Worm (Caenorhabditis elegans): ENCODE measurements around the gene ugt-13.

ugt-13 gene

DNA sequence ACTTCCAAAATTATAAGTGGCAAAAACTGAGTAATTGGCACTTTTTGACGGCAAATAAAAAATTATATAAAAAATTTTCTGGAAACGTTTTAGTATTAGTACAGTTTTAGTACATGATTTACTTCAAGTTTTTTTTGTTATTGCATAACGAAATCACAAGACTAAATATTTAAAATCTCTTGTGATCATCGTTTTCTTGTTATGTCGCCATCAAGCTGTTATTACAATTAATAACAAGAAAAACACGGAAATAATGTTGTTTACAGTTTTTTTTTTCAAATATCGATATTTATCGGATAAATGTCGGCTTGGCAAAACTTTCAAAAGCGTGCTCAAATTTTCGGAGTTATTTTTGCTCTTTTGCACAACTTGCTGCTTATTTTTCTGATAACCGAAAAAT lies 40.0 kb downstream of the ugt-13 start, which contains the start of gene str-209:
str-209 (plus strand) TSS at position 301 of the 400 bp plus-strand sequence.
- TF ChIP-seq lsy-27 (tag; optimal IDR thresholded peaks at IDR 0.05; ENCODE audit: borderline replicate concordance, insufficient read depth) (no peak), C17E4.6 (GFP tag; IDR thresholded peaks at IDR 0.05) (no peak), hrde-1 (tag; optimal IDR thresholded peaks at IDR 0.05; ENCODE audit: borderline replicate concordance) (no peak), Y56A3A.18 (GFP tag; IDR thresholded peaks at IDR 0.05) (no peak), madf-6 (GFP tag; IDR thresholded peaks at IDR 0.05) (no peak), T07F8.4 (tag; optimal IDR thresholded peaks at IDR 0.05) (no peak), hlh-26 (GFP tag; conservative IDR thresholded peaks at IDR 0.05) (no peak), sptf-2 (GFP tag; optimal IDR thresholded peaks at IDR 0.05) (no peak), snpc-1.3 (tag; optimal IDR thresholded peaks at IDR 0.05; ENCODE audit: insufficient read depth) (no peak), unc-62 (GFP tag; optimal IDR thresholded peaks at IDR 0.05) (no peak), chd-7 (tag; optimal IDR thresholded peaks at IDR 0.05) (no peak), rcor-1 (GFP tag; IDR thresholded peaks at IDR 0.05) (no peak), ccch-3 (GFP tag; optimal IDR thresholded peaks at IDR 0.05) (no peak)

DNA sequence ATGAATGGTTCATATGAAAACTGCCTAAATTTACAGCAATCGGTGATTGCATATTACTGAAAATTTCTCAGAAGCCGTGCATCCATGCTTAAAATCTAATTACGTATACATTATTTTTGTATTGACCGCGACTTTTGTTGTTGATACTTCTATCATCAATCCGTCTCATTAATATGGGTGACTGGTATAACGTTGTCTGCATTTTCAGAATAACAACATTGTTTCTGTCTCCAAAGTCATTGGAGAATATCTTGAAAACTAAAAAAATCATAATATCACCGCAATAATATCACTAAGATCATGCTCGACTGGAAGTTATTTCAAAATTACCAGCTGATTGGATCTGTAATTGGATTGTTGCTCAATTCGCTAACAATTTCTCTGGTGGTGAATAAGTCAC lies 42.8 kb downstream of the ugt-13 start, which contains the start of gene str-207:
str-207 (plus strand) TSS at position 301 of the 400 bp plus-strand sequence.
- TF ChIP-seq dox-1 (GFP tag; IDR thresholded peaks at IDR 0.05): no peak
- no peak for TF ChIP-seq ets-4 (GFP tag; optimal IDR thresholded peaks at IDR 0.05)
- TF ChIP-seq ztf-26 (tag; optimal IDR thresholded peaks at IDR 0.05): no peak
- TF ChIP-seq madf-10 (tag; optimal IDR thresholded peaks at IDR 0.05): no peak
- no peak for TF ChIP-seq hmg-20 (GFP tag; IDR thresholded peaks at IDR 0.05)
- no peak for TF ChIP-seq F57C9.4 (tag; optimal IDR thresholded peaks at IDR 0.05)
- TF ChIP-seq ama-1 (optimal IDR thresholded peaks at IDR 0.05): no peak
- TF ChIP-seq ama-1 (GFP tag; optimal IDR thresholded peaks at IDR 0.05): no peak
- TF ChIP-seq aptf-2 (GFP tag; conservative IDR thresholded peaks at IDR 0.05): no peak
- TF ChIP-seq ceh-100 (GFP tag; IDR thresholded peaks at IDR 0.05): no peak

DNA sequence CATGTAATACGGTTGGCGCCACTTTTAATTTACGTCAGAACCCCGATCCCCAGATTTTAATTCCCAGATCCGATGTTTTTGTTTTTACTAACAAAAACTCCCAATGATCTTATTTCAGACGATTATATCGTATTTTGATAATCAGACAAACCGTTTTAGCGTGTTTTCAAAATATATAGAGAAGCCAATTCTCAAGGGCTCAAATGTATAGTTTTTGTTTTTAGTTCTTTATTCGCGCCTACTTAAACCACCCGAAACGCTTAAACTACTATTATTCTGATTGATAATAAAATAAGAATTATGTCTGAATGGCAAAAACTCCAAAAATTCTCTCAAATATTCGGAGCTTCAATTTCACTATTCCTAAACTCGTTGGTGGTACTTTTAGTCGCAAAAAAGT lies 47.8 kb downstream of the ugt-13 start, which contains the start of gene str-208:
str-208 (plus strand) TSS at position 301 of the 400 bp plus-strand sequence.
- TF ChIP-seq F10E7.11 (tag; optimal IDR thresholded peaks at IDR 0.05): no peak
- no peak for TF ChIP-seq hlh-12 (tag; optimal IDR thresholded peaks at IDR 0.05)
- no peak for TF ChIP-seq lin-35 (GFP tag; optimal IDR thresholded peaks at IDR 0.05)
- TF ChIP-seq repo-1 (tag; optimal IDR thresholded peaks at IDR 0.05): no peak
- TF ChIP-seq xnd-1 (tag; optimal IDR thresholded peaks at IDR 0.05): no peak
- no peak for TF ChIP-seq pbrm-1 (GFP tag; IDR thresholded peaks at IDR 0.05)

DNA sequence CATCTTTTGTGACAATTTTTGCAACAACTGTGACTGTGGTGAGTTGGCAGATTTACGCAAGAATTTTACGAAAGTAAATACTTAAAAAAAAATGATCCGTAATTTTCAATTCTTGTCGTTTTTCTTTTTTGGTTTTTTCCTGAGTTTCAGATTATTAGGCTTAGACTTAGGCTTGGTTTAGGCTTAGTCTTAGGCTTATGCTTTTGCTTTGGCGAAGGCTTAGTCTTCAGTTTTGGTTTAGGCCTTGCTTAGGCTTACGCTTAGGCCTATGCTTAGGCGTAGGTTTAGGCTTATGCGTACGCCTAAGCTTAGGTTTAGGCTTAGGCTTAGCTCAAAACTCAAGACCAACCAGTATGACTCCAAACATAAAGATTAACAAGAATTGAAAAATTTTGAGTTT lies 48.9 kb downstream of the ugt-13 start:
- TF ChIP-seq mxl-1 (tag; optimal IDR thresholded peaks at IDR 0.05) (no peak), ztf-25 (GFP tag; IDR thresholded peaks at IDR 0.05) (no peak), Y95B8A.8 (GFP tag; IDR thresholded peaks at IDR 0.05) (no peak), ztf-22 (GFP tag; optimal IDR thresholded peaks at IDR 0.05) (no peak), snpc-1.3 (tag; optimal IDR thresholded peaks at IDR 0.05; ENCODE audit: insufficient read depth) (no peak)

DNA sequence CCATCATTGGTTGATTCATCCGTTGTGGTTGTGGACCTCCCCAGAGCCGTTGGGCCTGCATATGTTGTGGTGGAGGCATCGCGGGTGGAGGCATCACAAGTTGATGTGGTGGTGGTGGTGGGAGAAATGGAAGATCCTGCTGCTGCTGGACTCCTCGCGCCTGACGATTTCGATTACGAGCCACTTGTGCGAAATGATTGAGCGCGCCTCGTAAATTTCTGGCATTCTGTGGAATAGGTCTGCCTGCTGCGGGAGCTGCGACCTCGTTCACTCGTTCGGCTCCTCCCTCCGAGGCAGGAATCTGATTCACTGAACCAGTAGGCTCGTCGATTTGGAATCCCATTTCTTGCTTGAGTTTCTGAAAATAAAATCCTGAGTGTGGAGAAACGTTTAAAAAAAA lies 52.0 kb downstream of the ugt-13 start:
- TF ChIP-seq B0019.2 (GFP tag; conservative IDR thresholded peaks at IDR 0.05) (no peak), xnd-1 (tag; optimal IDR thresholded peaks at IDR 0.05) (no peak), T26A5.8 (tag; optimal IDR thresholded peaks at IDR 0.05) (no peak), lin-35 (GFP tag; optimal IDR thresholded peaks at IDR 0.05) (no peak), akir-1 (GFP tag; optimal IDR thresholded peaks at IDR 0.05) (no peak), T07F8.4 (tag; optimal IDR thresholded peaks at IDR 0.05) (no peak), K11D2.4 (GFP tag; IDR thresholded peaks at IDR 0.05) (no peak), dpff-1 (tag; optimal IDR thresholded peaks at IDR 0.05) (no peak), mes-4 (tag; optimal IDR thresholded peaks at IDR 0.05) (no peak), egrh-3 (GFP tag; IDR thresholded peaks at IDR 0.05) (peak; percentile 5; the same call in 1 of the 2 replicates), zfh-2 (GFP tag; conservative IDR thresholded peaks at IDR 0.05) (peak; percentile 65), F22D6.2 (tag; optimal IDR thresholded peaks at IDR 0.05) (no peak), Y53G8AR.9 (GFP tag; conservative IDR thresholded peaks at IDR 0.05) (peak; percentile 25; the same call in 1 of the 2 replicates), F33H1.4 (GFP tag; IDR thresholded peaks at IDR 0.05) (no peak), ztf-6 (GFP tag; IDR thresholded peaks at IDR 0.05) (no peak)
